Fruit fly (Drosophila melanogaster) whole organism, wandering third instar larva: ENCODE measurements around the gene Rpn10.

Source experiments
- Abd-B ChIP-seq: fragments of >200 bp; optimal IDR thresholded peaks from 2 replicates; lab custom pipeline; 2017; ENCODE audit warnings: missing biosample characterization, missing genetic modification characterization
- CG32264 ChIP-seq: fragments of 200-800 bp; sonication (Bioruptor generic); optimal IDR thresholded peaks from 2 replicates; lab custom pipeline; 2016; ENCODE audit warnings: missing biosample characterization, missing genetic modification characterization
- CG9705 ChIP-seq: fragments of 200-800 bp; sonication (Bioruptor generic); optimal IDR thresholded peaks from 2 replicates; lab custom pipeline; 2018; ENCODE audit warnings: missing biosample characterization, mild to moderate bottlenecking, missing genetic modification characterization
- CrebA ChIP-seq: fragments of 200-800 bp; sonication (Bioruptor generic); optimal IDR thresholded peaks from 2 replicates; lab custom pipeline; 2016; ENCODE audit warnings: missing biosample characterization, mild to moderate bottlenecking, missing genetic modification characterization, borderline replicate concordance
- Dfd ChIP-seq: fragments of >200 bp; optimal IDR thresholded peaks from 2 replicates; lab custom pipeline; 2017; ENCODE audit warnings: missing biosample characterization, missing genetic modification characterization
- Dif ChIP-seq: fragments of 200-275, 200-300 bp; sonication (Bioruptor generic); optimal IDR thresholded peaks from 2 replicates; lab custom pipeline; 2018; ENCODE audit warnings: missing biosample characterization, missing genetic modification characterization; ENCODE audit not compliant: partially characterized antibody
- GATAd ChIP-seq: sonication (Bioruptor generic); optimal IDR thresholded peaks from 2 replicates; lab custom pipeline; 2016; ENCODE audit warnings: missing biosample characterization, missing genetic modification characterization
- HLH106 ChIP-seq: fragments of 200-800 bp; optimal IDR thresholded peaks from 3 replicates; lab custom pipeline; 2019; ENCODE audit warnings: missing biosample characterization, mild to moderate bottlenecking, missing genetic modification characterization, moderate library complexity
- Hnf4 ChIP-seq: fragments of 200-800 bp; sonication (Bioruptor generic); optimal IDR thresholded peaks from 2 replicates; lab custom pipeline; 2016; ENCODE audit warnings: missing biosample characterization, mild to moderate bottlenecking, missing genetic modification characterization
- Hr78 ChIP-seq: fragments of >200 bp; optimal IDR thresholded peaks from 2 replicates; lab custom pipeline; 2017; ENCODE audit warnings: missing biosample characterization, missing genetic modification characterization
- Hr83 ChIP-seq: fragments of 200-300 bp; sonication (Bioruptor generic); optimal IDR thresholded peaks from 2 replicates; lab custom pipeline; 2016; ENCODE audit warnings: missing biosample characterization, mild to moderate bottlenecking, missing genetic modification characterization, moderate library complexity; ENCODE audit not compliant: poor library complexity, severe bottlenecking
- Jra ChIP-seq: sonication (Bioruptor generic); optimal IDR thresholded peaks from 2 replicates; lab custom pipeline; 2016; ENCODE audit warnings: missing biosample characterization, missing genetic modification characterization
- Mio ChIP-seq: sonication (Bioruptor generic); optimal IDR thresholded peaks from 2 replicates; lab custom pipeline; 2016; ENCODE audit warnings: missing biosample characterization, missing genetic modification characterization
- Myc ChIP-seq: fragments of >200 bp; optimal IDR thresholded peaks from 2 replicates; lab custom pipeline; 2017
- N ChIP-seq: fragments of >200 bp; optimal IDR thresholded peaks from 2 replicates; lab custom pipeline; 2018; ENCODE audit warnings: missing biosample characterization, missing external identifiers, missing genetic modification characterization
- OdsH ChIP-seq: fragments of 200-800 bp; sonication (Bioruptor generic); optimal IDR thresholded peaks from 2 replicates; lab custom pipeline; 2016; ENCODE audit warnings: missing biosample characterization, mild to moderate bottlenecking, missing genetic modification characterization
- Rel ChIP-seq, 2 experiments: fragments of 200-800 bp; sonication (Bioruptor generic) in 1 of 2; optimal IDR thresholded peaks; 2 replicates in 1 of 2; 3 replicates in 1 of 2; lab custom pipeline; 2016 to 2019; ENCODE audit warnings: mild to moderate bottlenecking in 2 of 2, missing biosample characterization in 2 of 2, missing genetic modification characterization in 2 of 2, moderate library complexity in 1 of 2
- Sp1 ChIP-seq: fragments of 200-800 bp; sonication (Bioruptor generic); optimal IDR thresholded peaks from 3 replicates; lab custom pipeline; 2019; ENCODE audit warnings: missing biosample characterization, mild to moderate bottlenecking, missing genetic modification characterization, moderate library complexity
- Vsx2 ChIP-seq: fragments of 200-300, 225-300 bp; sonication (Bioruptor generic); optimal IDR thresholded peaks from 2 replicates; lab custom pipeline; 2018; ENCODE audit warnings: missing biosample characterization, missing genetic modification characterization; ENCODE audit not compliant: partially characterized antibody
- br ChIP-seq: fragments of 200-800 bp; sonication (Bioruptor generic); optimal IDR thresholded peaks from 2 replicates; lab custom pipeline; 2016; ENCODE audit warnings: missing biosample characterization, missing genetic modification characterization
- brk ChIP-seq: fragments of 200-800 bp; sonication (Bioruptor generic); optimal IDR thresholded peaks from 2 replicates; lab custom pipeline; 2016; ENCODE audit warnings: missing biosample characterization, mild to moderate bottlenecking, missing genetic modification characterization
- dl ChIP-seq, 2 experiments: fragments of 175-275, 200-275 bp in 1 of 2; fragments of 200-275 bp in 1 of 2; sonication (Bioruptor generic); optimal IDR thresholded peaks; lab custom pipeline; 2018; ENCODE audit warnings: mild to moderate bottlenecking in 2 of 2, missing biosample characterization in 2 of 2, missing genetic modification characterization in 2 of 2, moderate library complexity in 2 of 2; ENCODE audit not compliant: partially characterized antibody in 2 of 2, insufficient read depth in 1 of 2
- dmrt93B ChIP-seq: fragments of 200-800 bp; sonication (Bioruptor generic); optimal IDR thresholded peaks from 2 replicates; lab custom pipeline; 2018; ENCODE audit warnings: missing biosample characterization, mild to moderate bottlenecking, missing genetic modification characterization
- dsf ChIP-seq: sonication (Bioruptor generic); optimal IDR thresholded peaks from 2 replicates; lab custom pipeline; 2016; ENCODE audit warnings: missing biosample characterization, missing genetic modification characterization, borderline replicate concordance
- ey ChIP-seq: fragments of 200-800 bp; sonication (Bioruptor generic); optimal IDR thresholded peaks from 2 replicates; lab custom pipeline; 2016; ENCODE audit warnings: missing biosample characterization, missing genetic modification characterization
- foxo ChIP-seq, 2 experiments: fragments of 200-800 bp; sonication (Bioruptor generic); optimal IDR thresholded peaks; 2 replicates in 1 of 2; 3 replicates in 1 of 2; lab custom pipeline; 2016 to 2017; ENCODE audit warnings: missing biosample characterization in 2 of 2, missing genetic modification characterization in 2 of 2
- fru ChIP-seq: fragments of 200-800 bp; sonication (Bioruptor generic); optimal IDR thresholded peaks from 3 replicates; lab custom pipeline; 2016; ENCODE audit warnings: missing biosample characterization, mild to moderate bottlenecking, missing genetic modification characterization
- h ChIP-seq: fragments of 200-800 bp; sonication (Bioruptor generic); optimal IDR thresholded peaks from 3 replicates; lab custom pipeline; 2016; ENCODE audit warnings: missing biosample characterization, mild to moderate bottlenecking, missing genetic modification characterization
- jim ChIP-seq: fragments of 175-275, 200-325 bp; sonication (Bioruptor generic); optimal IDR thresholded peaks from 2 replicates; lab custom pipeline; 2016; ENCODE audit warnings: missing biosample characterization, mild to moderate bottlenecking, missing genetic modification characterization
- lola ChIP-seq: fragments of >200 bp; optimal IDR thresholded peaks from 2 replicates; lab custom pipeline; 2017; ENCODE audit warnings: missing biosample characterization, missing genetic modification characterization
- pan ChIP-seq: fragments of >200 bp; optimal IDR thresholded peaks from 2 replicates; lab custom pipeline; 2017
- psq ChIP-seq: fragments of 200-800 bp; sonication (Bioruptor generic); optimal IDR thresholded peaks from 3 replicates; lab custom pipeline; 2017; ENCODE audit warnings: missing biosample characterization, mild to moderate bottlenecking, missing genetic modification characterization, moderate library complexity
- rgr ChIP-seq: fragments of 200-800 bp; sonication (Bioruptor generic); optimal IDR thresholded peaks from 3 replicates; lab custom pipeline; 2016; ENCODE audit warnings: missing biosample characterization, mild to moderate bottlenecking, missing genetic modification characterization
- sage ChIP-seq: fragments of 200-800 bp; sonication (Bioruptor generic); optimal IDR thresholded peaks from 2 replicates; lab custom pipeline; 2016; ENCODE audit warnings: missing biosample characterization, mild to moderate bottlenecking, missing genetic modification characterization
- sv ChIP-seq: fragments of 200-800 bp; sonication (Bioruptor generic); optimal IDR thresholded peaks from 3 replicates; lab custom pipeline; 2016; ENCODE audit warnings: missing biosample characterization, missing genetic modification characterization
- tai ChIP-seq: sonication (Bioruptor generic); optimal IDR thresholded peaks from 2 replicates; lab custom pipeline; 2016; ENCODE audit warnings: missing biosample characterization, missing genetic modification characterization
- usp ChIP-seq: fragments of >200 bp; optimal IDR thresholded peaks from 2 replicates; lab custom pipeline; 2017; ENCODE audit warnings: missing biosample characterization, missing genetic modification characterization
- woc ChIP-seq: sonication (Bioruptor generic); optimal IDR thresholded peaks from 2 replicates; lab custom pipeline; 2016; ENCODE audit warnings: missing biosample characterization, mild to moderate bottlenecking, missing genetic modification characterization

Gene Rpn10

dm6 chr3L:21516716-21517266 is 20.0 kb upstream of the Rpn10 start:
- no peak for TF ChIP-seq N (GFP tag; lab: Kevin White, UChicago)
- TF ChIP-seq Hnf4: peak; percentile 59
- no peak for TF ChIP-seq pan (lab: Kevin White, UChicago)
- no peak for TF ChIP-seq jim
- peak; percentile 7 for TF ChIP-seq sv
- TF ChIP-seq Hr78 (GFP tag; lab: Kevin White, UChicago): peak; percentile 11
- no peak for TF ChIP-seq dmrt93B (GFP tag; lab: Kevin White, UChicago)
- no peak for TF ChIP-seq Abd-B (GFP tag; lab: Kevin White, UChicago)
- TF ChIP-seq woc (GFP tag; lab: Kevin White, UChicago): peak; percentile 53
- TF ChIP-seq dsf (GFP tag; lab: Kevin White, UChicago): no peak
- peak in 1 of 2 experiments; percentile 61 for TF ChIP-seq foxo (GFP tag; optimal IDR thresholded peaks at IDR 0.05; lab: Kevin White, UChicago)
- TF ChIP-seq lola (GFP tag; lab: Kevin White, UChicago): no peak
- TF ChIP-seq CG32264 (GFP tag; lab: Kevin White, UChicago): no peak
- peak; percentile 45 for TF ChIP-seq rgr
- peak; percentile 56 for TF ChIP-seq ey (GFP tag; lab: Kevin White, UChicago)
- no peak for TF ChIP-seq sage (GFP tag; lab: Kevin White, UChicago)
- TF ChIP-seq usp (GFP tag; lab: Kevin White, UChicago): no peak
- peak; percentile 24 for TF ChIP-seq psq (GFP tag; lab: Kevin White, UChicago)
- TF ChIP-seq CrebA (GFP tag; lab: Kevin White, UChicago): no peak
- no peak for TF ChIP-seq dl (GFP tag; optimal IDR thresholded peaks at IDR 0.05; lab: Kevin White, UChicago; ENCODE audit: insufficient read depth in 1 of 2, partially characterized antibody in 2 of 2)
- TF ChIP-seq Sp1 (GFP tag; lab: Kevin White, UChicago): peak; percentile 48
- TF ChIP-seq fru: peak; percentile 71
- no peak for TF ChIP-seq Dfd (GFP tag; lab: Kevin White, UChicago)
- no peak for TF ChIP-seq Jra (GFP tag; lab: Kevin White, UChicago)
- no peak for TF ChIP-seq GATAd (GFP tag; lab: Kevin White, UChicago)
- TF ChIP-seq CG9705 (GFP tag; lab: Kevin White, UChicago): no peak
- no peak for TF ChIP-seq Rel (GFP tag; optimal IDR thresholded peaks at IDR 0.05; lab: Kevin White, UChicago)
- no peak for TF ChIP-seq Rel (tag; optimal IDR thresholded peaks at IDR 0.05; lab: Kevin White, UChicago)
- TF ChIP-seq HLH106 (tag; lab: Kevin White, UChicago): peak; percentile 28
- TF ChIP-seq OdsH: peak; percentile 51
- no peak for TF ChIP-seq Myc (lab: Kevin White, UChicago)
- TF ChIP-seq Mio (GFP tag; lab: Kevin White, UChicago): no peak
- TF ChIP-seq tai: no peak
- peak; percentile 52 for TF ChIP-seq br (GFP tag; lab: Kevin White, UChicago)
- peak; percentile 28 for TF ChIP-seq brk
- TF ChIP-seq Hr83 (GFP tag; lab: Kevin White, UChicago): no peak
- TF ChIP-seq Dif (GFP tag; lab: Kevin White, UChicago): no peak
- peak; percentile 63 for TF ChIP-seq h
- TF ChIP-seq Vsx2 (GFP tag; lab: Kevin White, UChicago): no peak

- TF ChIP-seq dsf (GFP tag; lab: Kevin White, UChicago) (no peak), Dif (GFP tag; lab: Kevin White, UChicago) (no peak), Hnf4 (no peak), Jra (GFP tag; lab: Kevin White, UChicago) (no peak), Dfd (GFP tag; lab: Kevin White, UChicago) (no peak), foxo (GFP tag; optimal IDR thresholded peaks at IDR 0.05; lab: Kevin White, UChicago) (no peak), jim (no peak), Hr83 (GFP tag; lab: Kevin White, UChicago) (no peak), h (no peak), brk (no peak), rgr (no peak), fru (no peak)
These were observed 18.5 kb upstream of the Rpn10 start for dm6 chr3L:21518345-21518744.
